Worm (Caenorhabditis elegans) whole organism, young adult: ENCODE results near the gene F58G6.3.

ENCODE experiments used
- F57A8.1 ChIP-seq: fragments of 200-800 bp; sonication (Bioruptor generic); optimal IDR thresholded peaks from 2 replicates; lab custom pipeline; 2018; ENCODE audit warnings: mild to moderate bottlenecking, missing genetic modification characterization, moderate library complexity, missing compliant biosample characterization
- nfya-1 ChIP-seq: sonication (generic microtip); optimal IDR thresholded peaks from 2 replicates; lab custom pipeline; 2017; ENCODE audit warnings: antibody characterized with exemption, missing compliant biosample characterization, missing genetic modification characterization, borderline replicate concordance; ENCODE audit not compliant: insufficient read depth
- unc-130 ChIP-seq: sonication (generic microtip); optimal IDR thresholded peaks from 2 replicates; lab custom pipeline; 2016; ENCODE audit warnings: missing genetic modification reagents, missing genetic modification characterization, missing compliant biosample characterization
- unc-62 ChIP-seq: fragments of 150-350 bp; optimal IDR thresholded peaks from 2 replicates; lab custom pipeline; 2014; ENCODE audit warnings: missing biosample characterization, missing genetic modification reagents, missing genetic modification characterization
- xnd-1 ChIP-seq: sonication (generic microtip); optimal IDR thresholded peaks from 2 replicates; lab custom pipeline; 2016; ENCODE audit warnings: missing genotype, missing genetic modification reagents, missing genetic modification characterization, missing compliant biosample characterization
- ztf-22 ChIP-seq: fragments of 200-800 bp; sonication (Bioruptor generic); optimal IDR thresholded peaks from 2 replicates; lab custom pipeline; 2018; ENCODE audit warnings: mild to moderate bottlenecking, missing genetic modification characterization, moderate library complexity, missing compliant biosample characterization

ce11 chrIV:9618015-9618414 is 35.3 kb upstream of the F58G6.3 start:
- TF ChIP-seq F57A8.1 = no peak
- TF ChIP-seq xnd-1 = no peak
- TF ChIP-seq unc-62 (GFP tag; lab: Kevin White, UChicago) = no peak
- no peak for TF ChIP-seq unc-130 (GFP tag; lab: Kevin White, UChicago)
- TF ChIP-seq ztf-22 (GFP tag; lab: Kevin White, UChicago) = no peak
- no peak for TF ChIP-seq nfya-1 (tag; lab: Kevin White, UChicago)
